Worm (Caenorhabditis elegans): ENCODE data around the gene F14H8.4.

F14H8.4 gene

DNA sequence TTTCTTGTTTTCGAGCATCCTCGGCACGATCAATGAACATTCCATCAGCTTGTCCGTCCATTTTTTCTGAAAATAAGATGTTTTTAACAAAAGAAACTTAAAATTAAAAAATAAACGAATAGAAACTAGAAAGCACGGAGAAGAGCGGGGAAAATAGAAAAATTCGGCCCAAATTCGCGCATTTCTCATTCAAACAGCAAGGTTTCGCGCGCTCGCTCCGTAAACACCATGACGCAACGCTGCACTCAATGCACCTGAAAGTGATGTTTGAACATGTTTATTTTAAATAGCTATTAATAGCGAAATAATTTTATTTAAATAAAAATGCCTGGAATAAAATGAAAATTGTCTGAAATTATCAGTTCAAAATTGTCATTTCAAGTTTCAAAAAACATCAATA lies 35.9 kb downstream of the F14H8.4 start, which contains the start of the genes mcm-3 and C25D7.15:
mcm-3 (minus strand) TSS at position 66 of the 400 bp plus-strand sequence.
C25D7.15 (plus strand) TSS at position 275 of the 400 bp plus-strand sequence.
- no peak for TF ChIP-seq ceh-82 (tag; optimal IDR thresholded peaks at IDR 0.05)
- TF ChIP-seq nhr-129 (tag; optimal IDR thresholded peaks at IDR 0.05), result peak; percentile 36
- TF ChIP-seq aly-2 (tag; optimal IDR thresholded peaks at IDR 0.05), result no peak
- TF ChIP-seq mbf-1 (tag; optimal IDR thresholded peaks at IDR 0.05), result no peak
- peak; percentile 39 for TF ChIP-seq C34F6.9 (tag; optimal IDR thresholded peaks at IDR 0.05)
- peak; percentile 75 for TF ChIP-seq gmeb-1 (tag; optimal IDR thresholded peaks at IDR 0.05)

DNA sequence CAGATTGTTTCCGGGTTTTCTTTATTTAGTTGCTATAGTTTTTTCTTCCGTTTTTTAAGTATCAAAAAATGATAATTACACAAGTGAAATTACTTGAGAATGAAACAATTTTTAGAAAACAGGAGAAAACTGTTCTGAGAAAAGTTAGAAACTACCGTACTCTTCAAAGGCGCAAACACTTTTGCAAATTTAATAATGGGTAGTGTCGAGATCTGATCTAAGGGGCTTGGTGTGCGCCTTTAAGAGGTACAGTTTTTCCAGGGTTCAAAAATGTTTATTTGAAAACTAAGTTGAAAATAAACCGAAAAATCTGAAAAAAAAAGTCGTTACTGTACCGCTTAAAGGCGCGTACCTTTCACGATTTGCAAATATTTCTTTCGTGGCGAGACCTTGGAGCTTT lies 37.0 kb downstream of the F14H8.4 start:
- TF ChIP-seq elt-3 (tag; optimal IDR thresholded peaks at IDR 0.05) (no peak), ceh-16 (tag; optimal IDR thresholded peaks at IDR 0.05) (no peak), nhr-23 (tag; optimal IDR thresholded peaks at IDR 0.05) (no peak), dmd-4 (tag; optimal IDR thresholded peaks at IDR 0.05) (no peak), gmeb-1 (tag; optimal IDR thresholded peaks at IDR 0.05) (no peak), alr-1 (tag; optimal IDR thresholded peaks at IDR 0.05) (no peak), mdl-1 (tag; optimal IDR thresholded peaks at IDR 0.05) (no peak), nhr-129 (tag; optimal IDR thresholded peaks at IDR 0.05) (no peak), sma-3 (GFP tag; optimal IDR thresholded peaks at IDR 0.05) (no peak), lin-13 (GFP tag; optimal IDR thresholded peaks at IDR 0.05) (no peak), sma-9 (GFP tag; optimal IDR thresholded peaks at IDR 0.05) (no peak), sma-9 (tag; optimal IDR thresholded peaks at IDR 0.05) (no peak), nhr-6 (tag; optimal IDR thresholded peaks at IDR 0.05) (no peak), ztf-1 (GFP tag; conservative IDR thresholded peaks at IDR 0.05) (no peak), ztf-11 (tag; optimal IDR thresholded peaks at IDR 0.05) (no peak), ama-1 (optimal IDR thresholded peaks at IDR 0.05) (no peak), fos-1 (tag; optimal IDR thresholded peaks at IDR 0.05) (no peak), crh-2 (tag; optimal IDR thresholded peaks at IDR 0.05) (no peak)

DNA sequence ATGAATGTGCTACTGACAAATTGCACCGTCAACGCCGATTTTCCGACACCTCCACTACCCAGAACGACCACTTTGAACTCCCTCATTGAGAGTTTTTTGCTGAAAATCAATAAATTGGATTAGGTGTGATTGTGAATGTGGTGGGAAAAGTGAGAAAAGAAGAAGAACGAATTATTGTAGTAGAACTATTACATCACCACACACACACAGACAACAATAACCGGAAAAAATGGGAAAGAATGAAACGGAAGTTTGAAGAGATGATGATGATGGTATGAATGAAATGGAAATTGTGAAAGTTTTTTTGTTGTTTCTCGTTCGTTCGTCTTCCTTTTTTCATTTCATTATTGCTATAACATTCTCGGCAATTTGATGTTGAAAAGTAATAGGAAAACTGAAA lies 40.3 kb downstream of the F14H8.4 start, which contains the start of gene rap-2:
rap-2 (minus strand) TSS at position 101 of the 400 bp plus-strand sequence.
- TF ChIP-seq nhr-23 (tag; optimal IDR thresholded peaks at IDR 0.05), result no peak
- no peak for TF ChIP-seq fos-1 (tag; optimal IDR thresholded peaks at IDR 0.05)
- TF ChIP-seq aly-2 (tag; optimal IDR thresholded peaks at IDR 0.05), result no peak

DNA sequence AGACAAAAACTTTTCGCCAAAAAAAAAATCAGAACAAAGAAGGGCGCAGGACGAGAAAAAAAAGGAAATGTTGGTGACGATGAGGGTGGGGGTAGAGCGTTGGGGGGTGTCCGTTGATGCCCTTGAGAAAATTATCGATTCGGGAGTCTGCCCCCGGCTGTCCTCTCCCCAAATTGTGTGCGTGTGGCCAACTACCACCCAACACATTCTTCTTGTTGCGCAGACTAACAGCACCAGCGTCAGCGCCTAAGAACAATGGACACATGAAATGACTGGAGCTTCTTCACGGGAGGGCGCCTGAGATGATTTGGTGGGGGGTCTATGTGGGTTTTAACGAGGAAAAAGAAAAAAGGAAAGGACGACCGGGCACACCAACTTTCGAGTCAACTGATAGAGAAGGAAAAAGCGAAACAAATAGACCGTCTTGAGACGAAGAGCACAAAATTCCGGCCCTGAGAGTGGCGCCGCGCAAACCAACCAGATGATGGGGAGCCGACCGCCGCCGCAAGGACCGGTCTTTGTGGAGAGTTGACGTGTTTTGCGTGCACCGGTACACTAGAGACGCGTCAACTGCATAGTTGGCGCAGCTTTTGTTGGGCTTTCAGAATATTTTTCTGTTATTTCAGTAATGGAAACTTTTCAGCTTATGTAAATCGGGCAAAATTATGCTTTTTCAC lies 41.6 kb downstream of the F14H8.4 start, which contains the start of gene C25D7.9:
C25D7.9 (plus strand) TSS at position 68 of the 677 bp plus-strand sequence.
- TF ChIP-seq ceh-82 (tag; optimal IDR thresholded peaks at IDR 0.05), result no peak
- TF ChIP-seq unc-62 (GFP tag; optimal IDR thresholded peaks at IDR 0.05), result no peak
- no peak for TF ChIP-seq ztf-4 (tag; optimal IDR thresholded peaks at IDR 0.05)
- TF ChIP-seq nhr-10 (tag; optimal IDR thresholded peaks at IDR 0.05), result no peak
- peak; percentile 36 for TF ChIP-seq lin-13 (GFP tag; optimal IDR thresholded peaks at IDR 0.05)
- TF ChIP-seq elt-1 (tag; optimal IDR thresholded peaks at IDR 0.05), result no peak
- no peak for TF ChIP-seq nhr-25 (tag; optimal IDR thresholded peaks at IDR 0.05)
- peak; percentile 51 for TF ChIP-seq zag-1 (tag; optimal IDR thresholded peaks at IDR 0.05)
- no peak for TF ChIP-seq sem-4 (tag; optimal IDR thresholded peaks at IDR 0.05)
- no peak for TF ChIP-seq lin-11 (tag; optimal IDR thresholded peaks at IDR 0.05)
- peak; percentile 59 for TF ChIP-seq unc-55 (GFP tag; optimal IDR thresholded peaks at IDR 0.05)
- no peak for TF ChIP-seq sma-3 (GFP tag; optimal IDR thresholded peaks at IDR 0.05)
- no peak for TF ChIP-seq crh-2 (tag; optimal IDR thresholded peaks at IDR 0.05)
- no peak for TF ChIP-seq unc-39 (tag; optimal IDR thresholded peaks at IDR 0.05)
- no peak for TF ChIP-seq egl-27 (tag; optimal IDR thresholded peaks at IDR 0.05)
- no peak for TF ChIP-seq nhr-77 (tag; optimal IDR thresholded peaks at IDR 0.05)
- TF ChIP-seq lin-39 (tag; optimal IDR thresholded peaks at IDR 0.05), result no peak
- TF ChIP-seq C34F6.9 (tag; optimal IDR thresholded peaks at IDR 0.05), result peak; percentile 29
- TF ChIP-seq ZK546.5 (tag; optimal IDR thresholded peaks at IDR 0.05), result no peak
- no peak for TF ChIP-seq aly-2 (tag; optimal IDR thresholded peaks at IDR 0.05)
- TF ChIP-seq nhr-23 (tag; optimal IDR thresholded peaks at IDR 0.05), result no peak
- no peak for TF ChIP-seq Y55F3AM.14 (GFP tag; optimal IDR thresholded peaks at IDR 0.05)
- TF ChIP-seq ztf-1 (GFP tag; conservative IDR thresholded peaks at IDR 0.05), result no peak
- TF ChIP-seq elt-3 (tag; optimal IDR thresholded peaks at IDR 0.05), result no peak
- no peak for TF ChIP-seq snpc-4 (tag; optimal IDR thresholded peaks at IDR 0.05)
- TF ChIP-seq nhr-6 (tag; optimal IDR thresholded peaks at IDR 0.05), result no peak
- TF ChIP-seq fos-1 (tag; optimal IDR thresholded peaks at IDR 0.05), result no peak
- no peak for TF ChIP-seq dmd-4 (tag; optimal IDR thresholded peaks at IDR 0.05)
- TF ChIP-seq nhr-237 (tag; optimal IDR thresholded peaks at IDR 0.05), result no peak
- TF ChIP-seq mbf-1 (tag; optimal IDR thresholded peaks at IDR 0.05), result no peak
- no peak for TF ChIP-seq alr-1 (tag; optimal IDR thresholded peaks at IDR 0.05)
- TF ChIP-seq lsy-2 (tag; optimal IDR thresholded peaks at IDR 0.05), result peak in 1 of 2 experiments; percentile 13
- peak; percentile 23 for TF ChIP-seq nhr-129 (tag; optimal IDR thresholded peaks at IDR 0.05)
- TF ChIP-seq mab-5 (tag; optimal IDR thresholded peaks at IDR 0.05), result no peak
- TF ChIP-seq sma-9 (GFP tag; optimal IDR thresholded peaks at IDR 0.05), result no peak
- no peak for TF ChIP-seq sma-9 (tag; optimal IDR thresholded peaks at IDR 0.05)
- peak; percentile 9 for TF ChIP-seq F13H6.1 (tag; optimal IDR thresholded peaks at IDR 0.05)
- peak; percentile 10 for TF ChIP-seq gmeb-1 (tag; optimal IDR thresholded peaks at IDR 0.05)
- TF ChIP-seq R02D3.7 (tag; optimal IDR thresholded peaks at IDR 0.05), result no peak
- TF ChIP-seq nhr-11 (tag; optimal IDR thresholded peaks at IDR 0.05), result no peak
- no peak for TF ChIP-seq ztf-11 (tag; optimal IDR thresholded peaks at IDR 0.05)
